Fruit fly (Drosophila melanogaster): Measurements from ENCODE around the gene CG34165.

CG34165 gene

DNA sequence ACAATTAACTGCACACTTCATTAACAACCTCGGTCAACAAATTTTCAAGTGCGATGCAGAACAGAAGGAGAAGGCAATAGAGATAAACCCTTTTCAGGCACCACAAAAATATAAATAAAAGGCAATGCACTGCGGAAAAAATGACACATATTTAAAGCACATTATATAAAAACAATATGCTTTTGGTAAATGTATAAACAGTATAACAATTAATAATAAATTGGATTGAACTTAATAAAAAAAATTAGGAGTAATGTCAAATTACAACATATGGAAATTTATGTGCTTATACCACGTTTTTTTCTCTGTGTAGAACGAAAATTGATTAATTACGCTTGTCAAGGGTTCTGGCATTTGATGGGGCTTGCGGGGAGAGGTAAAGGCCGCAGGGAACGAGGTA is 22.8 kb upstream of the CG34165 start (continued):
- no peak for TF ChIP-seq ssp (GFP tag; IDR thresholded peaks at IDR 0.05)
- no peak for TF ChIP-seq CG1024 (GFP tag; IDR thresholded peaks at IDR 0.05)
- TF ChIP-seq jing (GFP tag; optimal IDR thresholded peaks at IDR 0.05), result no peak
- no peak for TF ChIP-seq emc (GFP tag; optimal IDR thresholded peaks at IDR 0.05)
- peak; percentile 6 for TF ChIP-seq CG13775 (GFP tag; optimal IDR thresholded peaks at IDR 0.05)
- TF ChIP-seq cad (GFP tag; optimal IDR thresholded peaks at IDR 0.05), result no peak
- no peak for TF ChIP-seq CG34376 (GFP tag; optimal IDR thresholded peaks at IDR 0.05)
- TF ChIP-seq CG10209 (GFP tag; optimal IDR thresholded peaks at IDR 0.05), result no peak
- TF ChIP-seq croc (GFP tag; conservative IDR thresholded peaks at IDR 0.05), result 0 out of 3 replicates have a peak, but pooled peaks have one; percentile 29
- TF ChIP-seq knrl (GFP tag; IDR thresholded peaks at IDR 0.05; ENCODE audit: partially characterized antibody), result no peak
- peak; percentile 80 for TF ChIP-seq sens (GFP tag)
- no peak for TF ChIP-seq hb (GFP tag; IDR thresholded peaks at IDR 0.05; ENCODE audit: partially characterized antibody)
- TF ChIP-seq dysf (GFP tag; IDR thresholded peaks at IDR 0.05), result no peak
- no peak for TF ChIP-seq bab2 (GFP tag; optimal IDR thresholded peaks at IDR 0.05)
- TF ChIP-seq CG11723 (GFP tag; optimal IDR thresholded peaks at IDR 0.05), result no peak
- no peak for TF ChIP-seq CG10654 (GFP tag; optimal IDR thresholded peaks at IDR 0.05)
- no peak for TF ChIP-seq tgo (GFP tag; IDR thresholded peaks at IDR 0.05)
- peak; percentile 47; the same call in 1 of the 2 replicates for TF ChIP-seq CG10959 (GFP tag; IDR thresholded peaks at IDR 0.05)
- TF ChIP-seq CG6272 (GFP tag; IDR thresholded peaks at IDR 0.05), result no peak
- TF ChIP-seq GATAe (GFP tag; conservative IDR thresholded peaks at IDR 0.05), result no peak
- TF ChIP-seq sens-2 (GFP tag; IDR thresholded peaks at IDR 0.05), result no peak
- TF ChIP-seq Taf1 (GFP tag; IDR thresholded peaks at IDR 0.05), result no peak
- TF ChIP-seq Dek (tag; optimal IDR thresholded peaks at IDR 0.05), result no peak
- no peak for TF ChIP-seq pho (GFP tag; optimal IDR thresholded peaks at IDR 0.05)
- TF ChIP-seq Dbx (GFP tag; IDR thresholded peaks at IDR 0.05), result no peak
- peak; percentile 5 for TF ChIP-seq CG3407 (GFP tag; optimal IDR thresholded peaks at IDR 0.05)
- no peak for TF ChIP-seq CG15479 (GFP tag; optimal IDR thresholded peaks at IDR 0.05)
- TF ChIP-seq Dref (GFP tag; IDR thresholded peaks at IDR 0.05), result no peak
- TF ChIP-seq luna (GFP tag; optimal IDR thresholded peaks at IDR 0.05), result no peak
- 0 out of 2 replicates have a peak, but pooled peaks have one; percentile 11 for TF ChIP-seq CG4730 (GFP tag; IDR thresholded peaks at IDR 0.05)
- TF ChIP-seq Myb (GFP tag; optimal IDR thresholded peaks at IDR 0.05), result no peak
- TF ChIP-seq CG4854 (GFP tag; optimal IDR thresholded peaks at IDR 0.05), result no peak
- TF ChIP-seq sd (tag; optimal IDR thresholded peaks at IDR 0.05), result no peak
- no peak for TF ChIP-seq ab (GFP tag; optimal IDR thresholded peaks at IDR 0.05)
- TF ChIP-seq Vsx1 (GFP tag; optimal IDR thresholded peaks at IDR 0.05), result no peak
- no peak for TF ChIP-seq Lim3 (GFP tag; IDR thresholded peaks at IDR 0.05)
- no peak for TF ChIP-seq CG1603 (tag; optimal IDR thresholded peaks at IDR 0.05)
- no peak for TF ChIP-seq CG3726 (GFP tag; IDR thresholded peaks at IDR 0.05)
- no peak for TF ChIP-seq CG43689 (GFP tag; IDR thresholded peaks at IDR 0.05)
- TF ChIP-seq tio (GFP tag; optimal IDR thresholded peaks at IDR 0.05), result no peak
- TF ChIP-seq Lhr (GFP tag; optimal IDR thresholded peaks at IDR 0.05), result no peak
- TF ChIP-seq CG4404 (GFP tag; IDR thresholded peaks at IDR 0.05), result no peak
- no peak for TF ChIP-seq zen (tag; optimal IDR thresholded peaks at IDR 0.05)
- no peak for TF ChIP-seq nerfin-2 (GFP tag; IDR thresholded peaks at IDR 0.05; ENCODE audit: partially characterized antibody)
- no peak for TF ChIP-seq Lpt (GFP tag; optimal IDR thresholded peaks at IDR 0.05)
- no peak for TF ChIP-seq inv (GFP tag; IDR thresholded peaks at IDR 0.05; ENCODE audit: partially characterized antibody)
- no peak for TF ChIP-seq ken (GFP tag; IDR thresholded peaks at IDR 0.05)
- TF ChIP-seq Ssrp (tag; optimal IDR thresholded peaks at IDR 0.05), result peak; percentile 20
- no peak for TF ChIP-seq CG3995 (GFP tag; optimal IDR thresholded peaks at IDR 0.05)
- no peak for TF ChIP-seq CG17912 (GFP tag; optimal IDR thresholded peaks at IDR 0.05)
- TF ChIP-seq Spps (tag; optimal IDR thresholded peaks at IDR 0.05), result peak; percentile 15
- no peak for TF ChIP-seq CG31365 (tag; optimal IDR thresholded peaks at IDR 0.05)
- no peak for TF ChIP-seq CG6689 (GFP tag; IDR thresholded peaks at IDR 0.05)

All from whole organism, embryonic.